Worm (Caenorhabditis elegans) whole organism, L4/young adult: ENCODE measurements around the gene peb-1.

Source experiments
- W03F9.2 ChIP-seq: fragments of 150-350 bp; optimal IDR thresholded peaks from 2 replicates; lab custom pipeline; 2014; ENCODE audit warnings: missing biosample characterization, missing genetic modification characterization
- him-1 ChIP-seq: sonication (generic microtip); optimal IDR thresholded peaks from 2 replicates; lab custom pipeline; 2016; ENCODE audit warnings: missing genotype, missing genetic modification reagents, missing genetic modification characterization, missing compliant biosample characterization

ce11 chrX:2190740-2191139 is 20.1 kb upstream of the peb-1 start:
- no peak for TF ChIP-seq W03F9.2
- no peak for TF ChIP-seq him-1 (tag; lab: Kevin White, UChicago)
